Worm (Caenorhabditis elegans): ENCODE measurements around the gene srd-15.

DNA sequence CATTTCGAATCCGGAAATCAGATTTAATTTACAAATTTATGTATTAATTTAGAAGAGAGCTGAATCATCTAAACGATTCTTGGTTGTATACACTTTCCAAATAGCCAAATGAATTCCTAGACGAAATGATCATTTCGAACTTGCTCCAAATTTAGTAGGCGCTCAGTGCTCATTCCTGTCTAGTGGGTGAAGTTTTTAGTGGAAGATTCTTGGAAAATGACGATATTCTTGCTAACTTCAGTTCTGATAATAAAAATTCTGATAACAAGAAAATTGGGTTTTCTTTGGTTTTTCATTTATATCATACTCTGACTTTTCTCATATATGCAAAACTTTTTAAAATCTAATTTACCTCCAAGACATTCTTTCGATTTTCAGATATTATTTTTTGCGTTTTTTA lies 15.6 kb upstream of the srd-15 start:
- TF ChIP-seq lin-39 (tag; optimal IDR thresholded peaks at IDR 0.05) (no peak), ceh-16 (tag; optimal IDR thresholded peaks at IDR 0.05) (no peak), mdl-1 (tag; optimal IDR thresholded peaks at IDR 0.05) (no peak), lin-13 (GFP tag; optimal IDR thresholded peaks at IDR 0.05) (no peak), unc-62 (GFP tag; optimal IDR thresholded peaks at IDR 0.05) (no peak), ztf-4 (tag; optimal IDR thresholded peaks at IDR 0.05) (no peak), nhr-237 (tag; optimal IDR thresholded peaks at IDR 0.05) (no peak), lin-11 (tag; optimal IDR thresholded peaks at IDR 0.05) (no peak), egl-27 (tag; optimal IDR thresholded peaks at IDR 0.05) (no peak), lsy-2 (tag; optimal IDR thresholded peaks at IDR 0.05) (no peak), elt-1 (tag; optimal IDR thresholded peaks at IDR 0.05) (no peak), aly-2 (tag; optimal IDR thresholded peaks at IDR 0.05) (no peak), nhr-12 (tag; optimal IDR thresholded peaks at IDR 0.05) (no peak)
